Worm (Caenorhabditis elegans) whole organism, early embryonic: ENCODE results near the gene R148.3.

Experiments
- ama-1 ChIP-seq: fragments of 150-350 bp; optimal IDR thresholded peaks from 2 replicates; lab custom pipeline; 2014
- flt-1 ChIP-seq: fragments of 200-800 bp; sonication (Bioruptor generic); IDR thresholded peaks from 2 replicates; pipeline ENCODE4 v1.3.6; 2022; ENCODE audit warnings: missing genetic modification characterization, missing compliant biosample characterization
- hmg-4 ChIP-seq: fragments of 200-800 bp; sonication (Bioruptor generic); optimal IDR thresholded peaks from 2 replicates; lab custom pipeline; 2018; ENCODE audit warnings: mild to moderate bottlenecking, missing genetic modification characterization, missing compliant biosample characterization
- sea-1 ChIP-seq: fragments of 200-800 bp; sonication (Bioruptor generic); conservative IDR thresholded peaks from 2 replicates; pipeline ENCODE4 v1.3.6; 2022; ENCODE audit warnings: missing genetic modification characterization, missing compliant biosample characterization

DNA sequence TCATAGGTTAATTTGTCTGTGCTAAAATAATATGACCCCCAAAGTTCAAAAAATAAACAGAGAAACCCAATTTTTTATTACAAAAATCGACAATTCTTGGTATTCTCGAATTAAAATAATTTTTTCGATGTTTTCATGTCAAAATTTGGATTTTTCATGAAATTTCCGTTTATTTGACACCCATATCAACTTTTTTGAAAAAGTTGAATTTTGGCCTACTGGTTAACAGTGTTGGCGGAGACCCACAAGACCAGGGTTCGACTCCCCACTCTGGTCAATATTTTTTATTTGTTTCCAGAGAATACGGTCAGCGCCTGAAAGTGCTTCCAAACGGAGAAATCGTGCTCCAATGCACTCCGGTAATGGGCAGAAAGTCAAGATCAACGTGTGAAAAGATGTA lies 16.6 kb downstream of the R148.3 start:
- TF ChIP-seq hmg-4: no peak
- no peak for TF ChIP-seq sea-1 (GFP tag; lab: Robert Waterston, UW)
- TF ChIP-seq ama-1 (lab: Kevin White, UChicago): no peak
- TF ChIP-seq flt-1 (GFP tag; lab: Robert Waterston, UW): no peak
